Worm (Caenorhabditis elegans) whole organism, L3 larva: ENCODE results near the gene egl-38.

Experiments
- R02D3.7 ChIP-seq: fragments of 150-350 bp; optimal IDR thresholded peaks from 2 replicates; lab custom pipeline; 2014; ENCODE audit warnings: missing biosample characterization, missing genetic modification characterization
- ZK546.5 ChIP-seq: sonication (generic microtip); optimal IDR thresholded peaks from 2 replicates; lab custom pipeline; 2017; ENCODE audit warnings: missing biosample characterization, missing genetic modification characterization
- aly-2 ChIP-seq: fragments of 150-350 bp; optimal IDR thresholded peaks from 2 replicates; lab custom pipeline; 2014; ENCODE audit warnings: missing biosample characterization, missing genetic modification characterization
- ama-1 ChIP-seq: fragments of 150-350 bp; optimal IDR thresholded peaks from 2 replicates; lab custom pipeline; 2018
- ceh-16 ChIP-seq: sonication (generic microtip); optimal IDR thresholded peaks from 2 replicates; lab custom pipeline; 2017; ENCODE audit warnings: missing biosample characterization, missing genetic modification characterization
- ceh-28 ChIP-seq: fragments of 150-350 bp; optimal IDR thresholded peaks from 2 replicates; lab custom pipeline; 2014; ENCODE audit warnings: missing biosample characterization, missing genetic modification reagents, missing genetic modification characterization
- ceh-9 ChIP-seq: sonication (generic microtip); optimal IDR thresholded peaks from 2 replicates; lab custom pipeline; 2018; ENCODE audit warnings: missing biosample characterization, missing genetic modification characterization
- egl-5 ChIP-seq: fragments of 150-350 bp; optimal IDR thresholded peaks from 2 replicates; lab custom pipeline; 2017; ENCODE audit warnings: missing biosample characterization, missing genetic modification reagents, missing genetic modification characterization, inconsistent platforms
- elt-1 ChIP-seq: fragments of 150-350 bp; optimal IDR thresholded peaks from 2 replicates; lab custom pipeline; 2014; ENCODE audit warnings: missing biosample characterization, missing genetic modification characterization
- elt-3 ChIP-seq, 3 experiments: fragments of 150-350 bp in 1 of 3; sonication (generic microtip) in 2 of 3; optimal IDR thresholded peaks; 2 replicates in 2 of 3; 4 replicates in 1 of 3; lab custom pipeline; 2014 to 2017; ENCODE audit warnings: missing biosample characterization in 3 of 3, missing genetic modification characterization in 3 of 3
- eor-1 ChIP-seq, 2 experiments: fragments of 150-350 bp; optimal IDR thresholded peaks; 2 replicates each; lab custom pipeline; 2014 to 2018; ENCODE audit warnings: missing biosample characterization in 2 of 2, missing genetic modification characterization in 2 of 2
- fkh-10 ChIP-seq: sonication (generic microtip); optimal IDR thresholded peaks from 2 replicates; lab custom pipeline; 2017; ENCODE audit warnings: missing biosample characterization, missing genetic modification reagents, missing genetic modification characterization
- fkh-2 ChIP-seq: fragments of 150-350 bp; optimal IDR thresholded peaks from 2 replicates; lab custom pipeline; 2014; ENCODE audit warnings: missing biosample characterization, missing genetic modification reagents, missing genetic modification characterization
- fos-1 ChIP-seq: fragments of 150-350 bp; optimal IDR thresholded peaks from 2 replicates; lab custom pipeline; 2014; ENCODE audit warnings: missing biosample characterization, missing genetic modification characterization
- hmg-11 ChIP-seq: sonication (generic microtip); optimal IDR thresholded peaks from 2 replicates; lab custom pipeline; 2016; ENCODE audit warnings: missing genetic modification characterization, missing compliant biosample characterization
- jun-1 ChIP-seq: fragments of 150-350 bp; optimal IDR thresholded peaks from 2 replicates; lab custom pipeline; 2014; ENCODE audit warnings: missing biosample characterization, missing genetic modification reagents, missing genetic modification characterization
- lin-15B ChIP-seq: fragments of 150-350 bp; optimal IDR thresholded peaks from 2 replicates; lab custom pipeline; 2014; ENCODE audit warnings: missing biosample characterization, missing genetic modification characterization
- lin-39 ChIP-seq: fragments of 150-350 bp; optimal IDR thresholded peaks from 2 replicates; lab custom pipeline; 2018; ENCODE audit warnings: missing biosample characterization, missing genetic modification reagents, missing genetic modification characterization
- mdl-1 ChIP-seq: fragments of 150-350 bp; optimal IDR thresholded peaks from 2 replicates; lab custom pipeline; 2014; ENCODE audit warnings: missing biosample characterization, missing genetic modification characterization
- nfya-1 ChIP-seq: sonication (generic microtip); optimal IDR thresholded peaks from 2 replicates; lab custom pipeline; 2017; ENCODE audit warnings: missing genetic modification characterization, mild to moderate bottlenecking, missing compliant biosample characterization, antibody characterized with exemption, moderate library complexity; ENCODE audit not compliant: insufficient read depth
- nhr-12 ChIP-seq: fragments of 150-350 bp; optimal IDR thresholded peaks from 2 replicates; lab custom pipeline; 2014; ENCODE audit warnings: missing biosample characterization, missing genetic modification characterization
- nhr-23 ChIP-seq: fragments of 150-350 bp; optimal IDR thresholded peaks from 2 replicates; lab custom pipeline; 2014; ENCODE audit warnings: missing biosample characterization, missing genetic modification reagents, missing genetic modification characterization
- nhr-237 ChIP-seq: fragments of 150-350 bp; optimal IDR thresholded peaks from 2 replicates; lab custom pipeline; 2014; ENCODE audit warnings: missing biosample characterization, missing genetic modification characterization
- nhr-25 ChIP-seq: sonication (generic microtip); optimal IDR thresholded peaks from 2 replicates; lab custom pipeline; 2017; ENCODE audit warnings: missing biosample characterization, missing genetic modification characterization
- nhr-43 ChIP-seq: sonication (generic microtip); optimal IDR thresholded peaks from 2 replicates; lab custom pipeline; 2016; ENCODE audit warnings: mild to moderate bottlenecking, missing genetic modification characterization, missing compliant biosample characterization; ENCODE audit not compliant: poor library complexity, severe bottlenecking
- nhr-67 ChIP-seq: fragments of 150-350 bp; optimal IDR thresholded peaks from 2 replicates; lab custom pipeline; 2014; ENCODE audit warnings: missing biosample characterization, missing genetic modification characterization
- nhr-76 ChIP-seq: fragments of 150-350 bp; sonication (generic microtip); optimal IDR thresholded peaks from 5 replicates; lab custom pipeline; 2014; ENCODE audit warnings: missing biosample characterization, missing genetic modification characterization
- pha-4 ChIP-seq: fragments of 150-350 bp; optimal IDR thresholded peaks from 2 replicates; lab custom pipeline; 2014; ENCODE audit warnings: missing biosample characterization, missing genetic modification reagents, missing genetic modification characterization
- pqm-1 ChIP-seq: fragments of 150-350 bp; optimal IDR thresholded peaks from 2 replicates; lab custom pipeline; 2017; ENCODE audit warnings: missing biosample characterization, missing genetic modification characterization, inconsistent platforms
- sea-2 ChIP-seq: fragments of 150-350 bp; sonication (generic microtip); optimal IDR thresholded peaks from 4 replicates; lab custom pipeline; 2014; ENCODE audit warnings: missing biosample characterization, missing genetic modification reagents, missing genetic modification characterization
- skn-1 ChIP-seq: fragments of 150-350 bp; optimal IDR thresholded peaks from 2 replicates; lab custom pipeline; 2014; ENCODE audit warnings: missing biosample characterization, missing genetic modification characterization
- snpc-4 ChIP-seq: fragments of 150-350 bp; optimal IDR thresholded peaks from 2 replicates; lab custom pipeline; 2014; ENCODE audit warnings: missing biosample characterization, missing genetic modification characterization
- unc-39 ChIP-seq: sonication (generic microtip); optimal IDR thresholded peaks from 4 replicates; lab custom pipeline; 2017; ENCODE audit warnings: missing biosample characterization, missing genetic modification characterization
- unc-62 ChIP-seq: fragments of 150-350 bp; sonication (generic microtip); optimal IDR thresholded peaks from 4 replicates; lab custom pipeline; 2014; ENCODE audit warnings: missing biosample characterization, missing genetic modification reagents, missing genetic modification characterization
- zag-1 ChIP-seq: fragments of 150-350 bp; optimal IDR thresholded peaks from 2 replicates; lab custom pipeline; 2014; ENCODE audit warnings: missing biosample characterization, missing genetic modification characterization
- ztf-11 ChIP-seq: fragments of 150-350 bp; optimal IDR thresholded peaks from 2 replicates; lab custom pipeline; 2014; ENCODE audit warnings: missing biosample characterization, missing genetic modification characterization

Gene egl-38

DNA sequence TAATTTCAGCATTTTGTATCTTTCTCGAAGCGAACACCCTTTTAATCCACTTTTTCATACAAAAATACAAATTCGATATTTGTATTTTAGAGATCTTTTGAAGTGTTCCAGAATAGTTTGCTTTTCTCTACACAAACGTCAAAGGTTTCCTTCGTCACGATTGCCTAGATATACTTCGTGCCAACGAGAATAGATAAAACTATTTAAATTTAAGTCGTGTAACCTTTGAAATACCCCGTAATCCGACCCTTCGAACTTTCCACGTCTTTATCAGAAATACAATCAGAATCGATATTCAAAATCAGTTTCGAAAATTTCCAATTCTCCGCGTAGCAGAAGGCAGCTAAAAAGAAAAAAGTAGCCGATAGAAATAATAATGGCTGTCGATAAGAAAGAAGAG is 20.0 kb downstream of the egl-38 start, which contains the start of gene ttbk-5:
ttbk-5 (plus strand) TSS at position 301 of the 400 bp plus-strand sequence.
- TF ChIP-seq nhr-25 (tag; lab: Kevin White, UChicago): no peak
- no peak for TF ChIP-seq mdl-1 (tag; lab: Kevin White, UChicago)
- no peak for TF ChIP-seq ama-1
- no peak for TF ChIP-seq pqm-1 (tag; lab: Kevin White, UChicago)
- no peak for TF ChIP-seq nhr-237 (tag; lab: Kevin White, UChicago)
- no peak for TF ChIP-seq elt-3 (tag; optimal IDR thresholded peaks at IDR 0.05; lab: Kevin White, UChicago)
- no peak for TF ChIP-seq pha-4 (tag; lab: Kevin White, UChicago)
- no peak for TF ChIP-seq elt-1 (tag; lab: Kevin White, UChicago)
- TF ChIP-seq aly-2: no peak
- TF ChIP-seq nhr-67 (tag; lab: Kevin White, UChicago): no peak
- no peak for TF ChIP-seq ceh-16 (tag; lab: Kevin White, UChicago)
- TF ChIP-seq sea-2 (GFP tag; lab: Kevin White, UChicago): no peak
- no peak for TF ChIP-seq fos-1 (tag; lab: Kevin White, UChicago)
- TF ChIP-seq snpc-4 (tag; lab: Kevin White, UChicago): no peak
- TF ChIP-seq lin-15B: no peak
- TF ChIP-seq eor-1 (tag; optimal IDR thresholded peaks at IDR 0.05; lab: Kevin White, UChicago): no peak
- TF ChIP-seq ceh-9 (tag; lab: Kevin White, UChicago): no peak
- no peak for TF ChIP-seq unc-39 (tag; lab: Kevin White, UChicago)
- no peak for TF ChIP-seq ZK546.5 (tag; lab: Kevin White, UChicago)
- TF ChIP-seq jun-1 (tag; lab: Kevin White, UChicago): no peak

DNA sequence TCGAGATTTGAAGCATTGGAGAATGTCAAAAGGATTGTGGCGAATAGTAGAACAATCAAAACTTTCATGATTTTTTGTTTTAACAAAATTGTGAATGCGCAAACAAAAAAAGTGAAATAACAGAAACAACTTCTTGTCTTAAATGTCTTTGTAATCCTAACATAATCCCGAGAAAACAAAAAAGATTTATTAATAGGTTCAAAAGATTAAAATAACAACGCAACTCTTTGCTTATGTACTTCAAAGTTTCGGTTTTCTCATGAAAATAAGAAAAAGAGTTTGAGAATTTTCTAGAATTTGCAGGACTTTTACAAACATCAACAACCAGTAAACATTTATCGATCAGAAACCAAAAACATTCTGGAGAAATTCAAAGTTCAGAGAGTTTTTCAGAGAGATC is 20.5 kb downstream of the egl-38 start, which contains the start of gene ttr-39:
ttr-39 (minus strand) TSS at position 101 of the 400 bp plus-strand sequence.
- TF ChIP-seq fos-1 (tag; lab: Kevin White, UChicago): no peak
- TF ChIP-seq egl-5 (tag; lab: Kevin White, UChicago): no peak
- no peak for TF ChIP-seq ceh-9 (tag; lab: Kevin White, UChicago)
- TF ChIP-seq ceh-28 (tag; lab: Kevin White, UChicago): no peak

DNA sequence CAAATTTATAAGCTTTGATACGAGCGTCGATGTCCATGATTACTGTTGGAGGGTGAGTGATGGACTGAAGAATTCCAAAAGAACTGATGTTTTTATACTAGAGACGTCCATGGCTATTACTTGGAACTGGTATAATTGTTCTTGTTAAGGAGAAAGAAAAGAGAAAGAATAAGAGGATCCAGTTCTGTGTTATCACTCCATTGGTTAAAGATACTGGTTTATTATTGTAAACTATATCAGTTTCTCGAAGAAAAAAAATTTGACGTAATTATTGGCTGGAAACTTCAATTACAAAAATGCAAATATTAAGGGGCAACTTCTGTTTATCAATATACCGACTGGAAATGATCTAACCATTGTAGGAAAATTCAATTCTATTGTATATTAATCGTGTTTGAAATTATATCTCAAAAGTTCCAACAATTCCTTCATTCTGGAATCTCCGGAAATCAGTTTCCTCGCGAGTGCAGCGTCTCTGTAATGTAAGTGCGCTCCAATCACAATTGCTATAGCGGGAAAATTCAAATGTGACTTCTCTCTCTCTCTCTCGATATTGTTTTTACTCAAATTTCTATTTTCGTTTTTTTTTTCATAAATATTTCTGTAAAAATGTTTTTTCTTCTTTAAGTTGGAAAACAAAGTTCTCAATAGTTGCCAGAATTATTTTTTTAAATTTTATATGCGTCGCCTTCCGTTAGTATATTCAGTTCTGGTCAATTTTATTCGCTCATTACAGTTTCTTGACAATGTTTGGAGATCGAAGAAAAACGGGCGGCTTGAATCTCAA is 24.7 kb downstream of the egl-38 start, which contains the start of the genes col-2 and ndc-80:
col-2 (minus strand) TSS at position 51 of the 787 bp plus-strand sequence.
ndc-80 (plus strand) TSS at position 737 of the 787 bp plus-strand sequence.
- TF ChIP-seq pqm-1 (tag; lab: Kevin White, UChicago): peak; percentile 17
- peak; percentile 93 for TF ChIP-seq lin-15B
- peak; percentile 70 for TF ChIP-seq lin-39 (tag; lab: Kevin White, UChicago)
- no peak for TF ChIP-seq fos-1 (tag; lab: Kevin White, UChicago)
- TF ChIP-seq snpc-4 (tag; lab: Kevin White, UChicago): peak; percentile 36
- TF ChIP-seq ama-1: no peak
- TF ChIP-seq nhr-12 (tag; lab: Kevin White, UChicago): no peak
- no peak for TF ChIP-seq ZK546.5 (tag; lab: Kevin White, UChicago)
- TF ChIP-seq nhr-23 (tag; lab: Kevin White, UChicago): peak; percentile 54
- TF ChIP-seq skn-1 (tag; lab: Kevin White, UChicago): peak; percentile 4
- TF ChIP-seq R02D3.7 (tag; lab: Kevin White, UChicago): peak; percentile 71
- peak; percentile 84 for TF ChIP-seq nfya-1 (tag; lab: Kevin White, UChicago)
- peak; percentile 70 for TF ChIP-seq nhr-25 (tag; lab: Kevin White, UChicago)
- peak; percentile 23 for TF ChIP-seq fkh-10 (GFP tag; lab: Kevin White, UChicago)
- peak; percentile 74 for TF ChIP-seq nhr-43 (tag; lab: Kevin White, UChicago)
- TF ChIP-seq ztf-11 (tag; lab: Kevin White, UChicago): no peak
- peak; percentile 10 for TF ChIP-seq jun-1 (tag; lab: Kevin White, UChicago)

DNA sequence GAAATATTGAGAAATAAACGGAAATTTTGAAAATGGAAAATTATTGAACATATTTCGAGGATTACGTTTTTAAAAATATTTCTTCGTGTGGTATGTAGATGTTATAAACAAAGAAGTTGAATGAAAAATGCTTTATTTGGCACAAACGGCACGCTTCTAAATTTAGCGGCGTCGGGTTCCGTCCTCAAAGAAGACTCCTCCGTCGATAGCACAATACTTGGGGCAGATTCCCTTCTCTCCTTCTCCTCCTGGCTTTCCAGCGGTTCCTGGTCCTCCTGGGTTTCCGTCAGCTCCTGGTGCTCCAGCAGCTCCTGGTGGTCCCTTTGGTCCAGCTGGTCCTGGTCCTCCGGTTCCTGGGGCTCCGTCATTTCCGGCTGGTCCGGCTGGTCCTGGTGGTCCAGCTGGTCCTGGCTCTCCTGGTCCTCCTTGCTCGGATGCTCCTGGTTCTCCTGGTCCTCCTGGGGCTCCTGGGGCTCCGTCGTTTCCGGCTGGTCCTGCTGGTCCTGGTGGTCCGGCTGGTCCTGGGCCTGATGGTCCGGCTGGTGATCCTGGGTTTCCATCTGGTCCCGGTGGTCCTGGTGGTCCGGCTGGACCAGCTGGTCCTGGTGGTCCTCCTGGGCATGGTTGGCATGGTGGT is 25.9 kb downstream of the egl-38 start, which contains the start of gene W01B6.8:
W01B6.8 (minus strand) TSS at position 51 of the 637 bp plus-strand sequence.
- TF ChIP-seq nhr-23 (tag; lab: Kevin White, UChicago): no peak
- TF ChIP-seq aly-2: no peak
- no peak for TF ChIP-seq nhr-237 (tag; lab: Kevin White, UChicago)
- no peak for TF ChIP-seq ceh-28 (tag; lab: Kevin White, UChicago)
- no peak for TF ChIP-seq mdl-1 (tag; lab: Kevin White, UChicago)
- TF ChIP-seq nhr-76 (tag; lab: Kevin White, UChicago): no peak
- TF ChIP-seq ceh-9 (tag; lab: Kevin White, UChicago): no peak
- TF ChIP-seq elt-1 (tag; lab: Kevin White, UChicago): no peak
- TF ChIP-seq ceh-16 (tag; lab: Kevin White, UChicago): no peak
- TF ChIP-seq eor-1 (tag; optimal IDR thresholded peaks at IDR 0.05; lab: Kevin White, UChicago): no peak
- TF ChIP-seq hmg-11 (tag; lab: Kevin White, UChicago): no peak
- TF ChIP-seq zag-1: no peak
- no peak for TF ChIP-seq skn-1 (tag; lab: Kevin White, UChicago)
- no peak for TF ChIP-seq unc-62
- TF ChIP-seq fkh-2: no peak
- no peak for TF ChIP-seq fos-1 (tag; lab: Kevin White, UChicago)
